Worm (Caenorhabditis elegans): ENCODE data around the gene R10E9.2.

R10E9.2 gene

DNA sequence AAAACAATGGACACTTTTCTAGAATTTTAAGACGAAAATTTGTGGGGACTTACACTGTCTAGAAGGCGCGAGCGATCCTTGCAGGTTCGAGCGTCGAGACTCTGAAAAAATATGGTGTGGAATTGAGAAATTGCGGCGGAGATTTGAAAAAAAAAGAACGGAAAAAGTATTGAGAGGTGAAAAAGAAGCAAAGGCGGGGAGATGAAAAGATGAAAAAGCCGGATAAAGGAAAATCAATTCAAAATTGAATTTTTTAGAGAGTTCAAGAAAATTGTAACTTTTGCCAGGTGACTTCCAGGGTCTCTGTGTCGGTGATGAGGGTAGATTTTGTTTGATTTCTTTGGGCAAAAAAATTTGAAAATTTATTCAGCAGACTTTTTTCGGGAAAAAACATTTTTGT is 12.2 kb upstream of the R10E9.2 start, which contains the start of gene msi-1:
TSS of gene msi-1 (minus strand) at position 101 of the 400 bp plus-strand sequence.
- TF ChIP-seq ztf-23 (GFP tag; IDR thresholded peaks at IDR 0.05) (no peak), med-1 (GFP tag; optimal IDR thresholded peaks at IDR 0.05; ENCODE audit: insufficient read depth) (no peak), klf-2 (GFP tag; conservative IDR thresholded peaks at IDR 0.05) (no peak), flt-1 (GFP tag; IDR thresholded peaks at IDR 0.05) (no peak), ztf-29 (GFP tag; IDR thresholded peaks at IDR 0.05) (no peak), T22C8.4 (GFP tag; IDR thresholded peaks at IDR 0.05) (no peak), cog-1 (tag; optimal IDR thresholded peaks at IDR 0.05) (no peak), ref-1 (GFP tag; conservative IDR thresholded peaks at IDR 0.05) (no peak), tab-1 (GFP tag; IDR thresholded peaks at IDR 0.05) (no peak)

DNA sequence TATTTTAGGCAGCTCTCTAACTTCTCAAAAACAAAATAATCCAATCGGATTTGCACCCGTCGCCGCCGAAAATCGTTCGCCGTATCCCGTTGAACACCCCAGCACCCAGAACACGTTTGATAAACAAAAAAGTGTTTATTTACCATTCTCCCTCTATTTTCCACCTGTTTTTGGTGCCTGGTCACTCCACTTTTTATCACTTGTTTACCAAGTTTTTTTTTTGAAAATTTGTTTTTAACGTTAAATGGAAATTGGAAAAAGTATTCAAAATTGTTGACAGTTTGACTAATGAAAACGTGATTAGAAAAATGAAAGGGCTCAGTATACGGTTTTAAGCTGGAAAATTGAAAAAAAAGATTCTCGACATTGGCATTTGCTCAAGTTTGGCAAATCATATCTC is 10.9 kb upstream of the R10E9.2 start:
- TF ChIP-seq klf-2 (GFP tag; conservative IDR thresholded peaks at IDR 0.05) (no peak), tab-1 (GFP tag; IDR thresholded peaks at IDR 0.05) (no peak), flt-1 (GFP tag; IDR thresholded peaks at IDR 0.05) (no peak), med-1 (GFP tag; optimal IDR thresholded peaks at IDR 0.05; ENCODE audit: insufficient read depth) (no peak), ztf-23 (GFP tag; IDR thresholded peaks at IDR 0.05) (no peak), cog-1 (tag; optimal IDR thresholded peaks at IDR 0.05) (no peak), ztf-29 (GFP tag; IDR thresholded peaks at IDR 0.05) (no peak), ref-1 (GFP tag; conservative IDR thresholded peaks at IDR 0.05) (no peak), T22C8.4 (GFP tag; IDR thresholded peaks at IDR 0.05) (no peak)

DNA sequence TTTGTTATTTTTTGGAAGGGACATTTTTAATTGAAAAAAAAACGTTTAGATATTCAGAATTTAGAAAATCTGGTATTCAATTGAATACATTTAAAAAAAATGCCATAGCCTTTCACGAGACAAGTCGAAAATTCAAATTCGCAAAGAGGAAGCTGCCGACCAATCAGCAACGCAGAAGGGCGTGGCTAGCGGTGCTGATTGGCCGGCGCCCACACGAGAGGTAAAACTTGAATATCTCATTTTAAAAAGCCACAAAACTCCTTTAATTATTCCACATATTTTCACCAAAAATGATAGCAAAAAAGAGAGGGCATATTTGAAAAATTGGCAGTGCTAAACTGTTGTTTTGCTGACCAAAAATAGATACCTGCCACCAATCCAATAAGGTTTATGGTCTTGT is 10.4 kb upstream of the R10E9.2 start:
- TF ChIP-seq flt-1 (GFP tag; IDR thresholded peaks at IDR 0.05): no peak
- no peak for TF ChIP-seq ztf-23 (GFP tag; IDR thresholded peaks at IDR 0.05)
- no peak for TF ChIP-seq ref-1 (GFP tag; conservative IDR thresholded peaks at IDR 0.05)
- TF ChIP-seq tab-1 (GFP tag; IDR thresholded peaks at IDR 0.05): no peak

DNA sequence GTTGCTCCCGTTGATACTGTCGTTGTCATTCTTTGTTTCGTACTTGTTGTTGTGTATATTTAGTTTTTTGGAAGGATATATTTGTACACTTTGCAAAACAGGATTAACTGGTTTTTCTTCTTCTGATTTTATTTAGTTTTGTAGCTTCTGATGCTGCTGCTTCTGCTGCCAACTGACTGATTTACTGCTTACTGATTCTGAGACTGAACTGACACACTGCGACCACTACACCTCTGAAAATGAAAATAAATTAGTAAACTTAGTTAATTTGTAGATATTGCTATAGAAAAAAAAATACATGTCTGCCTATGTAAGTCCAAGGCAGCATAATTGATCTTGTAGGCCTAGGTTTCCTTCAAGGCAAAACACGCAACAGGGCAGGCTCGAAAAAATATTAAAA is 8.6 kb upstream of the R10E9.2 start, which contains the start of gene R10E9.4:
TSS of gene R10E9.4 (minus strand) at position 101 of the 400 bp plus-strand sequence.
- TF ChIP-seq ref-1 (GFP tag; conservative IDR thresholded peaks at IDR 0.05) (no peak), flt-1 (GFP tag; IDR thresholded peaks at IDR 0.05) (no peak), ztf-23 (GFP tag; IDR thresholded peaks at IDR 0.05) (no peak), cog-1 (tag; optimal IDR thresholded peaks at IDR 0.05) (no peak), ztf-29 (GFP tag; IDR thresholded peaks at IDR 0.05) (no peak), tab-1 (GFP tag; IDR thresholded peaks at IDR 0.05) (no peak), klf-2 (GFP tag; conservative IDR thresholded peaks at IDR 0.05) (no peak), med-1 (GFP tag; optimal IDR thresholded peaks at IDR 0.05; ENCODE audit: insufficient read depth) (no peak)

DNA sequence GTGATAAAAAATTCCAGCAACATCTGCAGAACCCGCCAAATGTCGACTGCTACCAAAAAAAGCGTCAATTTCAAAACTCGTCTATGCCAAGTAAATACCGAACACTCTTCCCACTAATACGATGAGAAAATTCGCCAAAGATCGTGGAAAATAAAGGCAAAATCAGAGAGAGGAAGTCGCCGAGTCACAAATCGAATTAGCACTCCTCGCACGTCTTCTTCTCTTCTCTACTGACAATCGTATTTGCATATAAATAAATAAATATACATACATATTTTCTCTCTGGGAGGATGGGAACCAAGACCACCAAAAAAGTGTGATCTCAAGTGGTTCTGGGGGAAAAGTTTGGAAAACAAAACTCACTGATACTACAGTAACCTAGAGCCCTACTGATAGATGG is 6.3 kb upstream of the R10E9.2 start:
- no peak for TF ChIP-seq ztf-23 (GFP tag; IDR thresholded peaks at IDR 0.05)
- TF ChIP-seq tab-1 (GFP tag; IDR thresholded peaks at IDR 0.05): no peak
- TF ChIP-seq cog-1 (tag; optimal IDR thresholded peaks at IDR 0.05): no peak
- TF ChIP-seq T22C8.4 (GFP tag; IDR thresholded peaks at IDR 0.05): no peak
- TF ChIP-seq klf-2 (GFP tag; conservative IDR thresholded peaks at IDR 0.05): no peak
- TF ChIP-seq ztf-29 (GFP tag; IDR thresholded peaks at IDR 0.05): no peak
- TF ChIP-seq med-1 (GFP tag; optimal IDR thresholded peaks at IDR 0.05; ENCODE audit: insufficient read depth): no peak
- TF ChIP-seq flt-1 (GFP tag; IDR thresholded peaks at IDR 0.05): no peak
- TF ChIP-seq ref-1 (GFP tag; conservative IDR thresholded peaks at IDR 0.05): no peak

DNA sequence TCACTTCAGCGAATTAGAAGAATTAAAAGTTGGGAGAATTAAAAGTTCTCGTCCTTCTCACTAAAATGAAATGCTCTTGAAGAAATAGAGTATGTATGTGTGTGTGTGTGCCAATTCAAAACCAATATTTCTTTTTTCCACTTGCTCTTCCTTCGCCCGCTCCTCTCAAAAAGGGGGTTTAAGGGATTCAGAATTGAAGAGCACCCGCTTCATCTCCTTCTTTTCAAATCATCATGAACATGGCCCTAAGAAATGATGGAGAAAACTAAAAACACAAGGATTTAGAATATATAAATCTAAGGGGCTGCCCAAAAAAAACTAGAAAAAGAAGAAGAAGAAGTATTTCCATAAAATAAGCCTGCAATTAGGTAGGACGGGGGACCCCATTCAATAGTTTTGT is 5.0 kb upstream of the R10E9.2 start:
- TF ChIP-seq flt-1 (GFP tag; IDR thresholded peaks at IDR 0.05): no peak
- no peak for TF ChIP-seq cog-1 (tag; optimal IDR thresholded peaks at IDR 0.05)
- no peak for TF ChIP-seq ztf-23 (GFP tag; IDR thresholded peaks at IDR 0.05)

DNA sequence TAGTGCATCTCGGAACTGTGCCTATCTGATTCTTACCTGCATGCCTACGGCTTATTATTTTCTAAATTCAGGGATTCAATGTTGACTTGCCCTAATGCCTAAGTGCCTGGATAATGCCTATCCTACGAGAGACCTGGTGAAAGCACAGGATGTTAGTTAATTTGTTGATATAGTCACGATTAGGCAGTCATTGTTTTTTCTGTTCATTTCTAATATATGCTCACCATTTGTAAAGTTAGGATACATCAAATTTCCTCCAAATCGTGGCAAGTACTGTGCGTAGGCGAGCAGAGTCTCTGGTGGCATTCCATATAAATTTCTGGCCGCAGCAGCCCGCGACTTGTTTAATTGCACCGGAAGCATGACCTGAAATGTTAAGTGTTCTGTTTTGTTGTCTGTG is 2.0 kb upstream of the R10E9.2 start:
- TF ChIP-seq flt-1 (GFP tag; IDR thresholded peaks at IDR 0.05): no peak
- TF ChIP-seq ztf-23 (GFP tag; IDR thresholded peaks at IDR 0.05): no peak
- TF ChIP-seq ztf-29 (GFP tag; IDR thresholded peaks at IDR 0.05): no peak
- no peak for TF ChIP-seq T22C8.4 (GFP tag; IDR thresholded peaks at IDR 0.05)
- no peak for TF ChIP-seq klf-2 (GFP tag; conservative IDR thresholded peaks at IDR 0.05)
- no peak for TF ChIP-seq ref-1 (GFP tag; conservative IDR thresholded peaks at IDR 0.05)
- TF ChIP-seq cog-1 (tag; optimal IDR thresholded peaks at IDR 0.05): no peak
- TF ChIP-seq med-1 (GFP tag; optimal IDR thresholded peaks at IDR 0.05; ENCODE audit: insufficient read depth): no peak
- TF ChIP-seq tab-1 (GFP tag; IDR thresholded peaks at IDR 0.05): no peak

DNA sequence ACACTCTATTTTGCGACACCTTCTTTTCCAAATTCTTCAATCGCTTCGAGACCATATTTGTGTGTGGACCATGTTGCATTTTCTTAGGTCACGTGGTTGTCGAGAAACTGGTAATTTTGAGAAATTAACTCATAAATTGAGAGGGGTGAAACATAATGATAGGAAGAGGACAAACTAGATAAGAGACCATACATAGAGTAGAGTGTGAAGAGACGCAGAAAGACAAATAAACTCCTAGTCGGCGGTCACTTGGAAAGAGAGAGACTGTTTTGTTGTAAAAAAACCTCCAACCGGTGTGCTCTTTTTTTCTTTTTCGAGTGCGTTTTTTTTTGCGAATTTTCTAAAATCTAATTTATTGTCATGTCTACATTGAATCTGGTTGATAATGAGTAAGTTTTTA is 4.2 kb downstream of the R10E9.2 start, which contains the start of gene R10E9.3:
TSS of gene R10E9.3 (plus strand) at position 235 of the 400 bp plus-strand sequence.
- TF ChIP-seq med-1 (GFP tag; optimal IDR thresholded peaks at IDR 0.05; ENCODE audit: insufficient read depth): no peak
- no peak for TF ChIP-seq klf-2 (GFP tag; conservative IDR thresholded peaks at IDR 0.05)
- TF ChIP-seq ztf-23 (GFP tag; IDR thresholded peaks at IDR 0.05): no peak
- no peak for TF ChIP-seq ref-1 (GFP tag; conservative IDR thresholded peaks at IDR 0.05)
- TF ChIP-seq cog-1 (tag; optimal IDR thresholded peaks at IDR 0.05): no peak
- TF ChIP-seq tab-1 (GFP tag; IDR thresholded peaks at IDR 0.05): no peak
- no peak for TF ChIP-seq ztf-29 (GFP tag; IDR thresholded peaks at IDR 0.05)
- no peak for TF ChIP-seq T22C8.4 (GFP tag; IDR thresholded peaks at IDR 0.05)
- TF ChIP-seq flt-1 (GFP tag; IDR thresholded peaks at IDR 0.05): no peak

DNA sequence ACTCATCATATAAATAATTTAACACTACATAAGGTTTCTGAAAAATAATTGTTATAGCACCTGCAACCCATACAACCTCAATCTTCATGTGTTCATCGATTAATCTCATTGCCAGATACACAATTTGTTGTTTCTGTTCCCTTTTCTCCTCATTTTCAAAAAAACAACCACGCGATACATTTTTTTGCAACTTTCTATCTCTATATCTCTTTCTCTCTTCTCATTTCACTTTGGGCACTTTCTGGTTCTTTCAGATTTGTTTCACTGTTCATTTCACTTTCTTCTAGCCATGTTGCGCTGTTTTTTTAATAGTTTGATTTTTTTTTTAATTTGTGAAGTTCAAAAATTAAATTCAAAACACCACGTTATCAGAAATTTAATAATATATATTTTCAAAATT is 4.9 kb downstream of the R10E9.2 start:
- TF ChIP-seq klf-2 (GFP tag; conservative IDR thresholded peaks at IDR 0.05) (no peak), cog-1 (tag; optimal IDR thresholded peaks at IDR 0.05) (no peak), flt-1 (GFP tag; IDR thresholded peaks at IDR 0.05) (no peak), ztf-29 (GFP tag; IDR thresholded peaks at IDR 0.05) (no peak), ztf-23 (GFP tag; IDR thresholded peaks at IDR 0.05) (no peak), tab-1 (GFP tag; IDR thresholded peaks at IDR 0.05) (no peak), ref-1 (GFP tag; conservative IDR thresholded peaks at IDR 0.05) (no peak), med-1 (GFP tag; optimal IDR thresholded peaks at IDR 0.05; ENCODE audit: insufficient read depth) (no peak), T22C8.4 (GFP tag; IDR thresholded peaks at IDR 0.05) (no peak)

DNA sequence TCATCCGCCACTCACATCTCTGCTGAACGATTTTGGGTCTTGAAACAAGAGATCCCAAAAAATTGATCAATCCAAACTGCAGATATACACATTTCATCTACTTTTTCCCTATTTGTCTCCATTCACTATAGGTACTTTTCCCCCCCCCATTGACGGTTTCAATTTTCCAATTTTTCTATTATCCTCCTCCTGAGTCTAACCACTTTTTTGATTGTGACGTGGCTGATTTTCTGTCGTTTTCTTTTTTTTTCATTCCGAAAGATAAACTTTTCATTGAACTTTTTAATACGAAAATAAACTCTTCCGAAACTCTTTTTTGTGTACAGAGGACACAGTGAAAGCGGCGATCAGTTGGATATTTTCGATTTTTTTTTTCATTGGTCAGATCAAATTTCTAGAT is 6.3 kb downstream of the R10E9.2 start:
- TF ChIP-seq T22C8.4 (GFP tag; IDR thresholded peaks at IDR 0.05) (no peak), flt-1 (GFP tag; IDR thresholded peaks at IDR 0.05) (no peak), klf-2 (GFP tag; conservative IDR thresholded peaks at IDR 0.05) (no peak), tab-1 (GFP tag; IDR thresholded peaks at IDR 0.05) (no peak), med-1 (GFP tag; optimal IDR thresholded peaks at IDR 0.05; ENCODE audit: insufficient read depth) (no peak), ztf-29 (GFP tag; IDR thresholded peaks at IDR 0.05) (no peak), ztf-23 (GFP tag; IDR thresholded peaks at IDR 0.05) (no peak), cog-1 (tag; optimal IDR thresholded peaks at IDR 0.05) (no peak), ref-1 (GFP tag; conservative IDR thresholded peaks at IDR 0.05) (no peak)
